Worm (Caenorhabditis elegans): ENCODE data around the gene T11F8.4.

Gene T11F8.4

ce11 chrIV:5473098-5473497 is 3.3 kb downstream of the T11F8.4 start (continued):
- peak; percentile 79 for TF ChIP-seq hrde-1 (tag; optimal IDR thresholded peaks at IDR 0.05; ENCODE audit: borderline replicate concordance)

ce11 chrIV:5469739-5470138 is 6.6 kb downstream of the T11F8.4 start, which contains the start of gene rme-2:
rme-2 (plus strand) TSS chrIV:5470026.
- no peak for TF ChIP-seq ztf-6 (GFP tag; IDR thresholded peaks at IDR 0.05)
- peak; percentile 76 for TF ChIP-seq unc-130 (GFP tag; optimal IDR thresholded peaks at IDR 0.05)
- TF ChIP-seq fkh-3 (tag; optimal IDR thresholded peaks at IDR 0.05): no peak
- no peak for TF ChIP-seq F23B12.7 (tag; optimal IDR thresholded peaks at IDR 0.05; ENCODE audit: insufficient read depth)
- peak; percentile 75 for TF ChIP-seq lir-1 (GFP tag; conservative IDR thresholded peaks at IDR 0.05)
- TF ChIP-seq D2030.7 (GFP tag; IDR thresholded peaks at IDR 0.05): peak; percentile 95
- TF ChIP-seq madf-10 (tag; optimal IDR thresholded peaks at IDR 0.05): no peak
- TF ChIP-seq F49E8.2 (tag; optimal IDR thresholded peaks at IDR 0.05; ENCODE audit: insufficient read depth): peak; percentile 90
- peak; percentile 88 for TF ChIP-seq tlf-1 (GFP tag; optimal IDR thresholded peaks at IDR 0.05)
- no peak for TF ChIP-seq zim-3 (tag; optimal IDR thresholded peaks at IDR 0.05)
- no peak for TF ChIP-seq rpc-1 (optimal IDR thresholded peaks at IDR 0.05)
- no peak for TF ChIP-seq rpc-1 (tag; optimal IDR thresholded peaks at IDR 0.05)
- 0 out of 2 replicates have a peak, but pooled peaks have one; percentile 64 for TF ChIP-seq Y53G8AR.9 (GFP tag; conservative IDR thresholded peaks at IDR 0.05)
- peak; percentile 67 for TF ChIP-seq tbp1 (GFP tag; optimal IDR thresholded peaks at IDR 0.05)
- TF ChIP-seq gei-17 (GFP tag; optimal IDR thresholded peaks at IDR 0.05): no peak
- TF ChIP-seq chd-7 (tag; optimal IDR thresholded peaks at IDR 0.05): no peak
- peak; percentile 62 for TF ChIP-seq hmg-1.2 (GFP tag; IDR thresholded peaks at IDR 0.05)
- peak; percentile 98 for TF ChIP-seq madf-6 (GFP tag; IDR thresholded peaks at IDR 0.05)
- TF ChIP-seq ama-1 (optimal IDR thresholded peaks at IDR 0.05): no peak
- no peak for TF ChIP-seq ama-1 (GFP tag; optimal IDR thresholded peaks at IDR 0.05)
- peak; percentile 72 for TF ChIP-seq snpc-1.1 (tag; optimal IDR thresholded peaks at IDR 0.05; ENCODE audit: insufficient read depth)
- TF ChIP-seq C17E4.6 (GFP tag; IDR thresholded peaks at IDR 0.05): peak; percentile 82
- TF ChIP-seq F33H1.4 (GFP tag; IDR thresholded peaks at IDR 0.05): peak; percentile 97
- no peak for TF ChIP-seq cebp-2 (GFP tag; IDR thresholded peaks at IDR 0.05)
- peak; percentile 80 for TF ChIP-seq B0336.3 (GFP tag; IDR thresholded peaks at IDR 0.05)
- TF ChIP-seq ztf-18 (tag; optimal IDR thresholded peaks at IDR 0.05): peak; percentile 45
- TF ChIP-seq F10E7.11 (tag; optimal IDR thresholded peaks at IDR 0.05): no peak
- no peak for TF ChIP-seq ztf-25 (GFP tag; IDR thresholded peaks at IDR 0.05)
- TF ChIP-seq egl-44 (GFP tag; IDR thresholded peaks at IDR 0.05): no peak
- peak; percentile 65 for TF ChIP-seq mcd-1 (GFP tag; IDR thresholded peaks at IDR 0.05)
- TF ChIP-seq bed-1 (GFP tag; IDR thresholded peaks at IDR 0.05): no peak
- TF ChIP-seq ets-4 (GFP tag; optimal IDR thresholded peaks at IDR 0.05): no peak
- TF ChIP-seq Y67H2A.10 (GFP tag; conservative IDR thresholded peaks at IDR 0.05): no peak
- TF ChIP-seq lin-54 (GFP tag; optimal IDR thresholded peaks at IDR 0.05): peak; percentile 82
- peak in 1 of 3 experiments; percentile 82 for TF ChIP-seq lin-35 (GFP tag; optimal IDR thresholded peaks at IDR 0.05)
- 0 out of 2 replicates have a peak, but pooled peaks have one; percentile 6 for TF ChIP-seq hmg-20 (GFP tag; IDR thresholded peaks at IDR 0.05)
- peak; percentile 83 for TF ChIP-seq hsf-1 (GFP tag; IDR thresholded peaks at IDR 0.05)
- TF ChIP-seq madf-8 (GFP tag; conservative IDR thresholded peaks at IDR 0.05): peak; percentile 95
- TF ChIP-seq nhr-120 (GFP tag; IDR thresholded peaks at IDR 0.05): no peak
- no peak for TF ChIP-seq B0261.1 (tag; optimal IDR thresholded peaks at IDR 0.05)
- TF ChIP-seq ztf-28 (GFP tag; IDR thresholded peaks at IDR 0.05): 0 out of 2 replicates have a peak, but pooled peaks have one; percentile 36
- TF ChIP-seq lsy-27 (tag; optimal IDR thresholded peaks at IDR 0.05; ENCODE audit: borderline replicate concordance, insufficient read depth): no peak
- TF ChIP-seq ztf-3 (GFP tag; optimal IDR thresholded peaks at IDR 0.05): no peak
- TF ChIP-seq snpc-1.3 (tag; optimal IDR thresholded peaks at IDR 0.05; ENCODE audit: insufficient read depth): peak; percentile 69
- no peak for TF ChIP-seq zfh-2 (GFP tag; conservative IDR thresholded peaks at IDR 0.05)

Data from whole organism, young adult.